Worm (Caenorhabditis elegans) whole organism, mixed stage, embryonic: ENCODE measurements around the gene T28C12.15.

Source experiments
- M03D4.4 ChIP-seq: sonication (generic microtip); optimal IDR thresholded peaks from 2 replicates; lab custom pipeline; 2017; ENCODE audit warnings: mild to moderate bottlenecking, missing genetic modification characterization, missing compliant biosample characterization
- ceh-43 ChIP-seq: fragments of 200-800 bp; sonication (Bioruptor generic); optimal IDR thresholded peaks from 2 replicates; lab custom pipeline; 2018; ENCODE audit warnings: mild to moderate bottlenecking, missing genetic modification characterization, moderate library complexity, missing compliant biosample characterization
- ces-1 ChIP-seq: fragments of 150-350 bp; optimal IDR thresholded peaks from 2 replicates; lab custom pipeline; 2014; ENCODE audit warnings: missing biosample characterization, missing genetic modification reagents, missing genetic modification characterization
- elt-3 ChIP-seq: fragments of 150-350 bp; optimal IDR thresholded peaks from 2 replicates; lab custom pipeline; 2014; ENCODE audit warnings: missing biosample characterization, missing genetic modification characterization
- ham-2 ChIP-seq: fragments of 200-800 bp; sonication (Bioruptor generic); optimal IDR thresholded peaks from 2 replicates; lab custom pipeline; 2018; ENCODE audit warnings: mild to moderate bottlenecking, missing genetic modification characterization, missing compliant biosample characterization
- hlh-1 ChIP-seq: fragments of 150-350 bp; optimal IDR thresholded peaks from 2 replicates; lab custom pipeline; 2014; ENCODE audit warnings: missing biosample characterization, missing genetic modification reagents, missing genetic modification characterization
- lsy-2 ChIP-seq: fragments of 150-350 bp; optimal IDR thresholded peaks from 2 replicates; lab custom pipeline; 2014; ENCODE audit warnings: missing biosample characterization, missing genetic modification characterization
- mab-5 ChIP-seq: fragments of 150-350 bp; optimal IDR thresholded peaks from 2 replicates; lab custom pipeline; 2014; ENCODE audit warnings: missing biosample characterization, missing genetic modification characterization
- mep-1 ChIP-seq: fragments of 150-350 bp; optimal IDR thresholded peaks from 2 replicates; lab custom pipeline; 2017; ENCODE audit warnings: missing biosample characterization, missing genetic modification reagents, missing genetic modification characterization, inconsistent platforms
- mls-2 ChIP-seq: sonication (generic microtip); optimal IDR thresholded peaks from 2 replicates; lab custom pipeline; 2016; ENCODE audit warnings: mild to moderate bottlenecking, missing genetic modification characterization, moderate library complexity, missing compliant biosample characterization
- nhr-12 ChIP-seq: fragments of 150-350 bp; optimal IDR thresholded peaks from 2 replicates; lab custom pipeline; 2014; ENCODE audit warnings: missing biosample characterization, missing genetic modification characterization
- nhr-2 ChIP-seq: fragments of 150-350 bp; optimal IDR thresholded peaks from 2 replicates; lab custom pipeline; 2014; ENCODE audit warnings: missing biosample characterization, missing genetic modification characterization
- nhr-237 ChIP-seq: fragments of 150-350 bp; optimal IDR thresholded peaks from 2 replicates; lab custom pipeline; 2014; ENCODE audit warnings: missing biosample characterization, missing genetic modification characterization
- pha-4 ChIP-seq: fragments of 150-350 bp; optimal IDR thresholded peaks from 2 replicates; lab custom pipeline; 2018; ENCODE audit warnings: missing biosample characterization, missing genetic modification reagents, missing genetic modification characterization
- snpc-4 ChIP-seq: fragments of 150-350 bp; optimal IDR thresholded peaks from 2 replicates; lab custom pipeline; 2014; ENCODE audit warnings: missing biosample characterization, missing genetic modification characterization
- sptf-1 ChIP-seq: sonication (generic microtip); optimal IDR thresholded peaks from 2 replicates; lab custom pipeline; 2017; ENCODE audit warnings: mild to moderate bottlenecking, missing genetic modification characterization, moderate library complexity, missing compliant biosample characterization
- unc-62 ChIP-seq: fragments of 150-350 bp; optimal IDR thresholded peaks from 2 replicates; lab custom pipeline; 2014; ENCODE audit warnings: missing biosample characterization, missing genetic modification reagents, missing genetic modification characterization
- zip-8 ChIP-seq: fragments of 150-350 bp; optimal IDR thresholded peaks from 2 replicates; lab custom pipeline; 2014; ENCODE audit warnings: missing biosample characterization, missing genetic modification characterization
- ztf-11 ChIP-seq: fragments of 150-350 bp; optimal IDR thresholded peaks from 2 replicates; lab custom pipeline; 2014; ENCODE audit warnings: missing biosample characterization, missing genetic modification characterization

T28C12.15 gene

ce11 chrV:6275209-6275608 is 46.4 kb downstream of the T28C12.15 start:
- TF ChIP-seq zip-8 (tag; lab: Kevin White, UChicago) (no peak), nhr-237 (tag; lab: Kevin White, UChicago) (no peak), unc-62 (GFP tag; lab: Kevin White, UChicago) (no peak), snpc-4 (tag; lab: Kevin White, UChicago) (no peak)

ce11 chrV:6270552-6270951 is 51.0 kb downstream of the T28C12.15 start, which contains the start of gene F31F7.2:
Gene F31F7.2, plus strand, starts transcription at chrV:6270852.
- TF ChIP-seq M03D4.4 (no peak), hlh-1 (tag; lab: Kevin White, UChicago) (no peak), unc-62 (GFP tag; lab: Kevin White, UChicago) (no peak), ces-1 (no peak), ztf-11 (tag; lab: Kevin White, UChicago) (no peak), mab-5 (tag; lab: Kevin White, UChicago) (no peak), nhr-237 (tag; lab: Kevin White, UChicago) (no peak), nhr-2 (no peak), nhr-12 (tag; lab: Kevin White, UChicago) (no peak), sptf-1 (tag; lab: Kevin White, UChicago) (no peak), elt-3 (no peak), ceh-43 (GFP tag; lab: Kevin White, UChicago) (no peak), snpc-4 (tag; lab: Kevin White, UChicago) (no peak), lsy-2 (tag; lab: Kevin White, UChicago) (no peak), ham-2 (no peak), mep-1 (no peak), pha-4 (tag; lab: Kevin White, UChicago) (no peak), zip-8 (tag; lab: Kevin White, UChicago) (no peak), mls-2 (no peak)
